Fruit fly (Drosophila melanogaster) whole organism, prepupa: Measurements from ENCODE around the gene ft.

Experiments
- Blimp-1 ChIP-seq: fragments of 200-800 bp; sonication (Bioruptor generic); optimal IDR thresholded peaks from 3 replicates; lab custom pipeline; 2017; ENCODE audit warnings: missing biosample characterization, missing genetic modification characterization, mild to moderate bottlenecking, moderate library complexity, missing genetic modification reagents
- CG10631 ChIP-seq: fragments of 200-800 bp; sonication (Bioruptor generic); optimal IDR thresholded peaks from 2 replicates; lab custom pipeline; 2016; ENCODE audit warnings: missing biosample characterization, missing genetic modification characterization
- CG11762 ChIP-seq: fragments of 200-800 bp; sonication (Bioruptor generic); optimal IDR thresholded peaks from 3 replicates; lab custom pipeline; 2016; ENCODE audit warnings: missing biosample characterization, missing genetic modification characterization; ENCODE audit not compliant: insufficient read depth
- CG11902 ChIP-seq: fragments of 200-800 bp; sonication (Bioruptor generic); optimal IDR thresholded peaks from 3 replicates; lab custom pipeline; 2016; ENCODE audit warnings: missing biosample characterization, missing genetic modification characterization
- CG15336 ChIP-seq: fragments of 200-800 bp; sonication (Bioruptor generic); IDR thresholded peaks from 2 replicates; pipeline ENCODE4 v1.3.6; 2022; ENCODE audit warnings: missing biosample characterization, missing genetic modification characterization
- CG1621 ChIP-seq: fragments of 200-800 bp; sonication (Bioruptor generic); optimal IDR thresholded peaks from 3 replicates; lab custom pipeline; 2018; ENCODE audit warnings: missing biosample characterization, mild to moderate bottlenecking, missing genetic modification characterization
- CG3032 ChIP-seq: fragments of 200-800 bp; optimal IDR thresholded peaks from 2 replicates; lab custom pipeline; 2019; ENCODE audit warnings: missing biosample characterization, mild to moderate bottlenecking, missing genetic modification characterization, moderate library complexity
- CG31627 ChIP-seq: fragments of 200-800 bp; sonication (Bioruptor generic); optimal IDR thresholded peaks from 3 replicates; lab custom pipeline; 2016; ENCODE audit warnings: missing biosample characterization, missing genetic modification characterization
- CG34406 ChIP-seq: fragments of 200-800 bp; sonication (Bioruptor generic); optimal IDR thresholded peaks from 3 replicates; lab custom pipeline; 2016; ENCODE audit warnings: missing biosample characterization, missing genetic modification characterization
- CG3919 ChIP-seq: fragments of 200-800 bp; sonication (Bioruptor generic); optimal IDR thresholded peaks from 3 replicates; lab custom pipeline; 2016; ENCODE audit warnings: missing biosample characterization, missing genetic modification characterization
- CG6163 ChIP-seq: fragments of 200-800 bp; sonication (Bioruptor generic); IDR thresholded peaks from 3 replicates; pipeline ENCODE4 v1.3.6; 2022; ENCODE audit warnings: missing biosample characterization, missing genetic modification characterization
- CG6792 ChIP-seq: fragments of 200-800 bp; sonication (Bioruptor generic); optimal IDR thresholded peaks from 3 replicates; lab custom pipeline; 2016; ENCODE audit warnings: missing biosample characterization, missing genetic modification characterization
- CG6808 ChIP-seq: fragments of 200-800 bp; sonication (Bioruptor generic); optimal IDR thresholded peaks from 3 replicates; lab custom pipeline; 2017; ENCODE audit warnings: missing biosample characterization, missing genetic modification characterization, mild to moderate bottlenecking, moderate library complexity, missing genetic modification reagents
- CG6854 ChIP-seq: fragments of 200-800 bp; sonication (Bioruptor generic); optimal IDR thresholded peaks from 2 replicates; lab custom pipeline; 2017; ENCODE audit warnings: missing biosample characterization, mild to moderate bottlenecking, missing genetic modification characterization
- CG8119 ChIP-seq: fragments of 200-800 bp; sonication (Bioruptor generic); IDR thresholded peaks from 3 replicates; pipeline ENCODE4 v1.3.6; 2022; ENCODE audit warnings: missing biosample characterization, missing genetic modification characterization
- CG8319 ChIP-seq: fragments of 200-800 bp; sonication (Bioruptor generic); optimal IDR thresholded peaks from 3 replicates; lab custom pipeline; 2016; ENCODE audit warnings: missing biosample characterization, missing genetic modification characterization
- CG8632 ChIP-seq: fragments of 200-800 bp; sonication (Bioruptor generic); optimal IDR thresholded peaks from 3 replicates; lab custom pipeline; 2016; ENCODE audit warnings: missing biosample characterization, missing genetic modification characterization
- CG9139 ChIP-seq: fragments of 200-800 bp; sonication (Bioruptor generic); optimal IDR thresholded peaks from 3 replicates; lab custom pipeline; 2017; ENCODE audit warnings: missing biosample characterization, mild to moderate bottlenecking, missing genetic modification characterization
- Eip75B ChIP-seq: fragments of 200-800 bp; sonication (Bioruptor generic); optimal IDR thresholded peaks from 3 replicates; lab custom pipeline; 2016; ENCODE audit warnings: missing biosample characterization, missing genetic modification characterization
- Eip78C ChIP-seq: fragments of 200-800 bp; sonication (Bioruptor generic); peaks from one replicate; lab custom pipeline; 2016; ENCODE audit warnings: missing biosample characterization, missing genetic modification characterization
- Eip93F ChIP-seq: fragments of 200-800 bp; sonication (Bioruptor generic); optimal IDR thresholded peaks from 2 replicates; lab custom pipeline; 2016; ENCODE audit warnings: missing biosample characterization, mild to moderate bottlenecking, missing genetic modification characterization
- Ets21C ChIP-seq: fragments of 200-800 bp; sonication (Bioruptor generic); optimal IDR thresholded peaks from 3 replicates; lab custom pipeline; 2016; ENCODE audit warnings: missing biosample characterization, missing genetic modification characterization
- Gug ChIP-seq: fragments of 200-800 bp; sonication (Bioruptor generic); IDR thresholded peaks from 2 replicates; pipeline ENCODE4 v1.3.6; 2022; ENCODE audit warnings: missing biosample characterization, missing genetic modification characterization
- Hr38 ChIP-seq: sonication (Bioruptor generic); optimal IDR thresholded peaks from 2 replicates; lab custom pipeline; 2016; ENCODE audit warnings: missing biosample characterization, missing genetic modification characterization
- Hr4 ChIP-seq: fragments of 200-800 bp; sonication (Bioruptor generic); optimal IDR thresholded peaks from 3 replicates; lab custom pipeline; 2016; ENCODE audit warnings: missing biosample characterization, missing genetic modification characterization
- Lpt ChIP-seq: fragments of 200-800 bp; sonication (Bioruptor generic); optimal IDR thresholded peaks from 3 replicates; lab custom pipeline; 2016; ENCODE audit warnings: missing biosample characterization, missing genetic modification characterization
- Met ChIP-seq: fragments of 200-800 bp; sonication (Bioruptor generic); optimal IDR thresholded peaks from 3 replicates; lab custom pipeline; 2016; ENCODE audit warnings: missing biosample characterization, missing genetic modification characterization
- OdsH ChIP-seq: fragments of 200-800 bp; sonication (Bioruptor generic); optimal IDR thresholded peaks from 3 replicates; lab custom pipeline; 2016; ENCODE audit warnings: missing biosample characterization, missing genetic modification characterization
- Sox102F ChIP-seq: fragments of 200-800 bp; sonication (Bioruptor generic); optimal IDR thresholded peaks from 2 replicates; lab custom pipeline; 2016; ENCODE audit warnings: missing biosample characterization, mild to moderate bottlenecking, missing genetic modification characterization
- Sox15 ChIP-seq: fragments of 200-800 bp; sonication (Bioruptor generic); optimal IDR thresholded peaks from 3 replicates; lab custom pipeline; 2016; ENCODE audit warnings: missing biosample characterization, missing genetic modification characterization
- acj6 ChIP-seq: fragments of 200-800 bp; sonication (Bioruptor generic); optimal IDR thresholded peaks from 3 replicates; lab custom pipeline; 2016; ENCODE audit warnings: missing biosample characterization, missing genetic modification characterization
- cyc ChIP-seq: fragments of 200-800 bp; sonication (Bioruptor generic); optimal IDR thresholded peaks from 3 replicates; lab custom pipeline; 2016; ENCODE audit warnings: missing biosample characterization, missing genetic modification characterization
- eg ChIP-seq: fragments of 200-800 bp; sonication (Bioruptor generic); IDR thresholded peaks from 3 replicates; pipeline ENCODE4 v1.3.6; 2022; ENCODE audit warnings: missing biosample characterization, missing genetic modification characterization
- esn ChIP-seq: fragments of 200-800 bp; sonication (Bioruptor generic); optimal IDR thresholded peaks from 2 replicates; lab custom pipeline; 2016; ENCODE audit warnings: missing biosample characterization, mild to moderate bottlenecking, missing genetic modification characterization, moderate library complexity
- fd85E ChIP-seq: fragments of 200-800 bp; sonication (Bioruptor generic); optimal IDR thresholded peaks from 3 replicates; lab custom pipeline; 2016; ENCODE audit warnings: missing biosample characterization, missing genetic modification characterization
- fkh ChIP-seq: fragments of 200-800 bp; sonication (Bioruptor generic); optimal IDR thresholded peaks from 3 replicates; lab custom pipeline; 2017; ENCODE audit warnings: missing biosample characterization, mild to moderate bottlenecking, missing genetic modification characterization, moderate library complexity
- lz ChIP-seq: fragments of 200-800 bp; sonication (Bioruptor generic); optimal IDR thresholded peaks from 3 replicates; lab custom pipeline; 2016; ENCODE audit warnings: missing biosample characterization, missing genetic modification characterization
- spab ChIP-seq: fragments of 200-800 bp; sonication (Bioruptor generic); optimal IDR thresholded peaks from 2 replicates; lab custom pipeline; 2017; ENCODE audit warnings: missing biosample characterization, mild to moderate bottlenecking, missing genetic modification characterization, missing genetic modification reagents
- svp ChIP-seq: fragments of 200-800 bp; sonication (Bioruptor generic); peaks from one replicate; lab custom pipeline; 2016; ENCODE audit warnings: missing biosample characterization, missing genetic modification characterization
- topi ChIP-seq: fragments of 200-800 bp; sonication (Bioruptor generic); optimal IDR thresholded peaks from 3 replicates; lab custom pipeline; 2016; ENCODE audit warnings: missing biosample characterization, missing genetic modification characterization

The ft gene

DNA sequence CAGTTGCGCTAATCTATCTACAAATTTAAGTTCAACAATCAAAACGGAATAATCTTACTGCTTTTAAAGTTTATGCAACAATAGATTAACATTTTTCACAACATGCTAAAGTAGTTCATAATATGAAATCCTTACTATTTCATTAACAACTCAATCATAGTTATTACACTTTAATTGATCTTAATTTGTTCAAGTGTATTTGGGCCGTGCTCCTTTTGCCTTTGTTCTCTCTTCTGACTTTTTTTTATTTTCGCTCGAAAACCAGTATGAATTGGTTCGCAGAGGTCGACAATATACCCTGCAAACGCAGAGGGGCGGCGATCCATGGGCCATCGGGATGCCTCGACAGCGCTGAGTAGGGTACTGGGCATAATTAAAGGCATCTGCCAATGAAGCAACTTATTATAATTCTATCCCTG lies 10.3 kb downstream of the ft start (continued):
- TF ChIP-seq fd85E (GFP tag; lab: Kevin White, UChicago) = no peak
- TF ChIP-seq Eip78C (GFP tag; lab: Kevin White, UChicago) = peak; percentile 81
- TF ChIP-seq CG8632 (GFP tag; lab: Kevin White, UChicago) = peak; percentile 68
- peak; percentile 44 for TF ChIP-seq Ets21C
- TF ChIP-seq fkh (GFP tag; lab: Kevin White, UChicago) = no peak
- peak; percentile 46 for TF ChIP-seq CG8319
- TF ChIP-seq CG10631 (GFP tag; lab: Kevin White, UChicago) = peak; percentile 47
- 0 out of 3 replicates have a peak, but pooled peaks have one; percentile 18 for TF ChIP-seq CG8119 (GFP tag; lab: Robert Waterston, UW)
- TF ChIP-seq Hr38 (GFP tag; lab: Kevin White, UChicago) = no peak
- TF ChIP-seq CG9139 (GFP tag; lab: Kevin White, UChicago) = peak; percentile 73
- TF ChIP-seq OdsH (GFP tag; lab: Kevin White, UChicago) = no peak
- peak; percentile 68 for TF ChIP-seq spab (GFP tag; lab: Kevin White, UChicago)
- peak; percentile 62 for TF ChIP-seq CG34406
- no peak for TF ChIP-seq CG15336
- TF ChIP-seq acj6 = peak; percentile 72
- peak; percentile 50 for TF ChIP-seq CG1621 (tag; lab: Kevin White, UChicago)
- TF ChIP-seq CG3919 (GFP tag; lab: Kevin White, UChicago) = peak; percentile 67
- TF ChIP-seq Met (GFP tag; lab: Kevin White, UChicago) = peak; percentile 77
- peak; percentile 77 for TF ChIP-seq Eip75B (GFP tag; lab: Kevin White, UChicago)
- peak; percentile 75 for TF ChIP-seq CG11762 (GFP tag; lab: Kevin White, UChicago)
- peak; percentile 21 for TF ChIP-seq CG11902
- peak; percentile 15 for TF ChIP-seq Sox15

DNA sequence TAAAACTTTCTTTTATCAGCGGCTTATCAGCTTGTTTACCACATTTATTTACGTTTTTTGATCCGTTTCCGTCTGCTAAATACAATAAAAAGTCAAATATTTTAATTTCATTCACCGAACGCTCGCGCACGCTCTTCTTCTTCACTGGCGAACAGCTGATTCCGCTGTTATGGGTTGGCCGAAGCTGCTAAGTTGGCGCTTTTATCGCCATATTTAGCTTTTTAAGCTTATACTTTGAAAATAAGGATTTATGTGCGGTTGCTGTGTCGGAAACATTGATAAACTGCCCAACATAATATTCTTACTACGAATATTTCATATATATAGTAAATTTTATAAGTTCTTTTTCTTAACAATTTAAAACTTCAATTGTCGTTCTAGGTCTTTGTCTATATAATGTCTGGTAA lies 23.7 kb downstream of the ft start, which contains the start of gene Naprt:
Gene Naprt (minus strand): TSS at position 159 of the 407 bp plus-strand sequence.
- no peak for TF ChIP-seq Lpt (GFP tag; lab: Kevin White, UChicago)
- no peak for TF ChIP-seq cyc (GFP tag; lab: Kevin White, UChicago)
- no peak for TF ChIP-seq Eip93F (GFP tag; lab: Kevin White, UChicago)
- no peak for TF ChIP-seq CG11902
- TF ChIP-seq svp (GFP tag; lab: Kevin White, UChicago) = peak; percentile 82
- TF ChIP-seq CG15336 = no peak
- TF ChIP-seq Blimp-1 = peak; percentile 69
- TF ChIP-seq CG11762 (GFP tag; lab: Kevin White, UChicago) = no peak
- TF ChIP-seq CG6808 = no peak
- no peak for TF ChIP-seq CG3032 (tag; lab: Kevin White, UChicago)
- no peak for TF ChIP-seq Gug (GFP tag; lab: Robert Waterston, UW)

DNA sequence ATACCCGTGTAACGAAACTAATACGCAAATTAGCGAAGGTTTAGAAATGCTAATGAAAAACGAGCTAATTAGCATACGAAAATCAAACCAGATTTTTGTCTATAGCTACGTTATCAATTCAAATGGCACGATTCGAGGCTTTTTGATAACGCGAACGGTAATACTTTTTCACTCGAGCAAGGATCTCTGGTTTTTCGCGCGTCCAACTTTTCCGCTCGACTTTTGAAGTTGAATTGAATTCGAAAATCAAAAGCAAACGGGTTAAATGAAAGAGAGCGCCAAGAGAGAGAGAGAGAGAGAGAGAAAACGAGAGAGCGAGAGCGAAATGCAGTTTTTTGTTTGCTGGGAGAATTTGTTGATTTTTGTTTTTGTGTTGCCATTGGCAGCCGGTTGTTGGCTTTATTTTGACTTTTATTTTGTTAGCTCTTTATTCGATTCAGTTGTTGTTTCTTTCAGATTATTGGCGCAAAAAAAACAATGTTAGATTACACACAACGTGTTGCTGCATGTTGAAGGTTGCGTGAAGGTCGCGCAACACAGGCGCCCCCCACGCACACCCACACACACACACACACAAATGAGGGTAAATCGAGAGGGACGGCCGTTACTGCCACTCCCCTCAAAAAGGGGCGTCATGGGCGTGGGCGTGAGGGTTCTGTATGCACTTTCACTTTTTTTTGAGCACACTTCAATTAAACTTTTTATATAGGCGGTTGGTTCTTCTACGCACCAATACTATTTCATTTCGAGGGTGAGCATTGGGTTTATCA lies 24.3 kb downstream of the ft start:
- TF ChIP-seq lz (GFP tag; lab: Kevin White, UChicago) (no peak), OdsH (GFP tag; lab: Kevin White, UChicago) (no peak), CG10631 (GFP tag; lab: Kevin White, UChicago) (no peak), Eip78C (GFP tag; lab: Kevin White, UChicago) (peak; percentile 59), acj6 (no peak), Hr38 (GFP tag; lab: Kevin White, UChicago) (no peak), fkh (GFP tag; lab: Kevin White, UChicago) (peak; percentile 70), CG6854 (GFP tag; lab: Kevin White, UChicago) (peak; percentile 63), Sox102F (GFP tag; lab: Kevin White, UChicago) (peak; percentile 34), CG8119 (GFP tag; lab: Robert Waterston, UW) (peak; percentile 28; the same call in 1 of the 3 replicates), CG6163 (GFP tag; lab: Robert Waterston, UW) (peak; percentile 30; the same call in 1 of the 3 replicates), CG3919 (GFP tag; lab: Kevin White, UChicago) (peak; percentile 58), eg (peak; percentile 11; the same call in 1 of the 3 replicates), CG6792 (GFP tag; lab: Kevin White, UChicago) (peak; percentile 45), CG31627 (peak; percentile 48), Blimp-1 (peak; percentile 94), CG15336 (peak; percentile 43; the same call in 1 of the 2 replicates), Sox15 (no peak), esn (peak; percentile 63), Hr4 (GFP tag; lab: Kevin White, UChicago) (no peak), svp (GFP tag; lab: Kevin White, UChicago) (no peak), topi (GFP tag; lab: Kevin White, UChicago) (peak; percentile 42), Gug (GFP tag; lab: Robert Waterston, UW) (no peak), cyc (GFP tag; lab: Kevin White, UChicago) (peak; percentile 19)
